Fruit fly (Drosophila melanogaster) whole organism, embryonic: Measurements from ENCODE around the gene CG14803.

Source experiments
- Abd-B ChIP-seq: fragments of 200-800 bp; sonication (Bioruptor generic); optimal IDR thresholded peaks from 2 replicates; lab custom pipeline; 2018; ENCODE audit warnings: missing biosample characterization, mild to moderate bottlenecking, missing genetic modification characterization, moderate library complexity
- B-H1 ChIP-seq: fragments of 200-800 bp; sonication (Bioruptor generic); IDR thresholded peaks from 3 replicates; pipeline ENCODE4 v1.3.6; 2022; ENCODE audit warnings: missing biosample characterization, missing genetic modification characterization
- CG10366 ChIP-seq: fragments of 200-800 bp; sonication (Bioruptor generic); IDR thresholded peaks from 2 replicates; pipeline ENCODE4 v1.3.6; 2022; ENCODE audit warnings: missing biosample characterization, missing genetic modification characterization
- CG10543 ChIP-seq: fragments of 200-800 bp; sonication (Bioruptor generic); optimal IDR thresholded peaks from 3 replicates; lab custom pipeline; 2017; ENCODE audit warnings: missing biosample characterization, mild to moderate bottlenecking, missing genetic modification characterization, moderate library complexity
- CG11456 ChIP-seq: fragments of 200-800 bp; sonication (Bioruptor generic); IDR thresholded peaks from 3 replicates; pipeline ENCODE4 v1.3.6; 2022; ENCODE audit warnings: missing biosample characterization, missing genetic modification characterization
- CG11560 ChIP-seq: fragments of 200-800 bp; sonication (Bioruptor generic); IDR thresholded peaks from 3 replicates; pipeline ENCODE4 v1.3.6; 2022; ENCODE audit warnings: missing biosample characterization, missing genetic modification characterization
- CG12236 ChIP-seq: fragments of 200-800 bp; sonication (Bioruptor generic); optimal IDR thresholded peaks from 2 replicates; lab custom pipeline; 2016; ENCODE audit warnings: missing biosample characterization, missing genetic modification characterization
- CG14050 ChIP-seq: fragments of 200-800 bp; sonication (Bioruptor generic); IDR thresholded peaks from 3 replicates; pipeline ENCODE4 v1.3.6; 2022; ENCODE audit warnings: missing biosample characterization, missing genetic modification characterization
- CG14965 ChIP-seq: fragments of 200-800 bp; sonication (Bioruptor generic); optimal IDR thresholded peaks from 2 replicates; lab custom pipeline; 2016; ENCODE audit warnings: missing biosample characterization, missing genetic modification characterization, borderline replicate concordance
- CG16863 ChIP-seq: fragments of 200-800 bp; sonication (Bioruptor generic); optimal IDR thresholded peaks from 3 replicates; lab custom pipeline; 2016; ENCODE audit warnings: missing biosample characterization, missing genetic modification characterization
- CG17359 ChIP-seq: fragments of 200-800 bp; sonication (Bioruptor generic); optimal IDR thresholded peaks from 3 replicates; lab custom pipeline; 2018; ENCODE audit warnings: missing biosample characterization, mild to moderate bottlenecking, missing genetic modification characterization, moderate library complexity
- CG18011 ChIP-seq: fragments of 200-800 bp; sonication (Bioruptor generic); optimal IDR thresholded peaks from 2 replicates; lab custom pipeline; 2017; ENCODE audit warnings: missing biosample characterization, missing genetic modification characterization, mild to moderate bottlenecking, moderate library complexity, missing genotype
- CG18476 ChIP-seq: fragments of 200-800 bp; sonication (Bioruptor generic); optimal IDR thresholded peaks from 2 replicates; lab custom pipeline; 2016; ENCODE audit warnings: missing biosample characterization, mild to moderate bottlenecking, missing genetic modification characterization
- CG2875 ChIP-seq: fragments of 200-800 bp; sonication (Bioruptor generic); optimal IDR thresholded peaks from 2 replicates; lab custom pipeline; 2017; ENCODE audit warnings: missing biosample characterization, mild to moderate bottlenecking, missing genetic modification characterization, missing genetic modification reagents
- CG4707 ChIP-seq: fragments of 200-800 bp; sonication (Bioruptor generic); optimal IDR thresholded peaks from 2 replicates; lab custom pipeline; 2018; ENCODE audit warnings: missing biosample characterization, mild to moderate bottlenecking, missing genetic modification characterization, moderate library complexity
- CG9727 ChIP-seq: fragments of 200-800 bp; sonication (Bioruptor generic); optimal IDR thresholded peaks from 3 replicates; lab custom pipeline; 2017; ENCODE audit warnings: missing biosample characterization, mild to moderate bottlenecking, missing genetic modification characterization
- CTCF ChIP-seq: fragments of 200-800 bp; sonication (Bioruptor generic); optimal IDR thresholded peaks from 2 replicates; lab custom pipeline; 2017; ENCODE audit warnings: missing biosample characterization, mild to moderate bottlenecking, missing genetic modification characterization, moderate library complexity
- Chrac-16 ChIP-seq: fragments of 200-800 bp; sonication (Bioruptor generic); optimal IDR thresholded peaks from 3 replicates; lab custom pipeline; 2016; ENCODE audit warnings: missing biosample characterization, missing genetic modification characterization
- CkIIα-i1 ChIP-seq: fragments of 200-800 bp; sonication (Bioruptor generic); IDR thresholded peaks from 2 replicates; pipeline ENCODE4 v1.3.6; 2022; ENCODE audit warnings: missing biosample characterization, missing genetic modification characterization
- Doc3 ChIP-seq: fragments of 200-800 bp; sonication (Bioruptor generic); IDR thresholded peaks from 3 replicates; pipeline ENCODE4 v1.3.6; 2022; ENCODE audit warnings: missing biosample characterization, missing genetic modification characterization; ENCODE audit not compliant: partially characterized antibody
- ERR ChIP-seq: fragments of 200-800 bp; sonication (Bioruptor generic); optimal IDR thresholded peaks from 2 replicates; lab custom pipeline; 2016; ENCODE audit warnings: missing biosample characterization, missing genetic modification characterization
- Hr3 ChIP-seq: fragments of 200-800 bp; sonication (Bioruptor generic); optimal IDR thresholded peaks from 3 replicates; lab custom pipeline; 2016; ENCODE audit warnings: missing biosample characterization, missing genetic modification characterization
- Hr78 ChIP-seq, 2 experiments: fragments of 200-800 bp in 1 of 2; fragments of >200 bp in 1 of 2; sonication (Bioruptor generic) in 1 of 2; optimal IDR thresholded peaks; 2 replicates each; lab custom pipeline; 2017 to 2019; ENCODE audit warnings: missing biosample characterization in 2 of 2, missing genetic modification characterization in 2 of 2, mild to moderate bottlenecking in 1 of 2, moderate library complexity in 1 of 2
- Mad ChIP-seq: fragments of 200-800 bp; sonication (Bioruptor generic); optimal IDR thresholded peaks from 2 replicates; lab custom pipeline; 2016; ENCODE audit warnings: missing biosample characterization, missing genetic modification characterization
- Poxn ChIP-seq: fragments of 200-800 bp; sonication (Bioruptor generic); IDR thresholded peaks from 2 replicates; pipeline ENCODE4 v1.3.6; 2022; ENCODE audit warnings: missing biosample characterization, missing genetic modification characterization
- Ravus ChIP-seq: fragments of 200-800 bp; sonication (Bioruptor generic); IDR thresholded peaks from 2 replicates; pipeline ENCODE4 v1.3.6; 2022; ENCODE audit warnings: missing biosample characterization, missing genetic modification characterization
- Rx ChIP-seq: fragments of 200-800 bp; sonication (Bioruptor generic); IDR thresholded peaks from 2 replicates; pipeline ENCODE4 v1.3.6; 2022; ENCODE audit warnings: missing biosample characterization, missing genetic modification characterization
- Scr ChIP-seq: fragments of 200-800 bp; sonication (Bioruptor generic); IDR thresholded peaks from 2 replicates; pipeline ENCODE4 v1.3.6; 2022; ENCODE audit warnings: missing biosample characterization, missing genetic modification characterization; ENCODE audit not compliant: partially characterized antibody
- Spps ChIP-seq: fragments of 200-800 bp; sonication (Bioruptor generic); optimal IDR thresholded peaks from 2 replicates; lab custom pipeline; 2018; ENCODE audit warnings: missing biosample characterization, mild to moderate bottlenecking, missing genetic modification characterization
- ara ChIP-seq: fragments of 200-800 bp; sonication (Bioruptor generic); IDR thresholded peaks from 2 replicates; pipeline ENCODE4 v1.3.6; 2022; ENCODE audit warnings: missing biosample characterization, missing genetic modification characterization
- ash1 ChIP-seq: fragments of 200-800 bp; sonication (Bioruptor generic); optimal IDR thresholded peaks from 2 replicates; lab custom pipeline; 2018; ENCODE audit warnings: missing biosample characterization, mild to moderate bottlenecking, missing genetic modification characterization
- bcd ChIP-seq: fragments of 200-800 bp; sonication (Bioruptor generic); optimal IDR thresholded peaks from 2 replicates; lab custom pipeline; 2017; ENCODE audit warnings: missing biosample characterization, mild to moderate bottlenecking, missing genetic modification characterization
- corto ChIP-seq: fragments of 200-800 bp; sonication (Bioruptor generic); optimal IDR thresholded peaks from 2 replicates; lab custom pipeline; 2016; ENCODE audit warnings: missing biosample characterization, mild to moderate bottlenecking, missing genetic modification characterization, moderate library complexity
- croc ChIP-seq: fragments of 200-800 bp; sonication (Bioruptor generic); conservative IDR thresholded peaks from 3 replicates; pipeline ENCODE4 v1.3.6; 2022; ENCODE audit warnings: missing biosample characterization, missing genetic modification characterization
- crp ChIP-seq, 2 experiments: fragments of 200-800 bp; sonication (Bioruptor generic); optimal IDR thresholded peaks; 2 replicates in 1 of 2; 3 replicates in 1 of 2; lab custom pipeline; 2017; ENCODE audit warnings: missing biosample characterization in 2 of 2, missing genetic modification characterization in 2 of 2, mild to moderate bottlenecking in 1 of 2, moderate library complexity in 1 of 2
- grn ChIP-seq: fragments of 200-800 bp; sonication (Bioruptor generic); optimal IDR thresholded peaks from 3 replicates; lab custom pipeline; 2017; ENCODE audit warnings: missing biosample characterization, missing genetic modification characterization
- hbn ChIP-seq: fragments of 200-800 bp; sonication (Bioruptor generic); IDR thresholded peaks from 2 replicates; pipeline ENCODE4 v1.3.6; 2022; ENCODE audit warnings: missing biosample characterization, missing genetic modification characterization; ENCODE audit not compliant: partially characterized antibody
- hkb ChIP-seq, 2 experiments: fragments of 200-800 bp in 1 of 2; fragments of >200 bp in 1 of 2; sonication (Bioruptor generic) in 1 of 2; IDR thresholded peaks in 1 of 2; optimal IDR thresholded peaks in 1 of 2; 2 replicates each; pipeline versions ENCODE4 v1.3.6 to Lab custom; 2017 to 2022; ENCODE audit warnings: missing biosample characterization in 1 of 2, missing genetic modification characterization in 1 of 2
- lilli ChIP-seq: fragments of 200-800 bp; sonication (Bioruptor generic); optimal IDR thresholded peaks from 3 replicates; lab custom pipeline; 2016; ENCODE audit warnings: missing biosample characterization, missing genetic modification characterization
- mirr ChIP-seq: fragments of 200-800 bp; sonication (Bioruptor generic); optimal IDR thresholded peaks from 3 replicates; lab custom pipeline; 2018; ENCODE audit warnings: missing biosample characterization, mild to moderate bottlenecking, missing genetic modification characterization
- odd ChIP-seq: fragments of 200-800 bp; sonication (Bioruptor generic); optimal IDR thresholded peaks from 2 replicates; lab custom pipeline; 2017; ENCODE audit warnings: missing biosample characterization, mild to moderate bottlenecking, missing genetic modification characterization
- onecut ChIP-seq: fragments of 200-800 bp; sonication (Bioruptor generic); IDR thresholded peaks from 2 replicates; pipeline ENCODE4 v1.3.6; 2022; ENCODE audit warnings: missing biosample characterization, missing genetic modification characterization
- otp ChIP-seq: fragments of 200-800 bp; sonication (Bioruptor generic); IDR thresholded peaks from 3 replicates; pipeline ENCODE4, ENCODE4 v1.3.6; 2022; ENCODE audit warnings: missing biosample characterization, missing genetic modification characterization
- pb ChIP-seq: fragments of 200-800 bp; sonication (Bioruptor generic); optimal IDR thresholded peaks from 3 replicates; lab custom pipeline; 2016; ENCODE audit warnings: missing biosample characterization, missing genetic modification characterization
- psq ChIP-seq: fragments of 200-800 bp; sonication (Bioruptor generic); optimal IDR thresholded peaks from 2 replicates; lab custom pipeline; 2017; ENCODE audit warnings: missing biosample characterization, missing genetic modification characterization
- repo ChIP-seq: fragments of 200-800 bp; sonication (Bioruptor generic); optimal IDR thresholded peaks from 2 replicates; lab custom pipeline; 2016; ENCODE audit warnings: missing biosample characterization, missing genetic modification characterization
- sug ChIP-seq: fragments of 200-800 bp; optimal IDR thresholded peaks from 2 replicates; lab custom pipeline; 2019; ENCODE audit warnings: missing biosample characterization, mild to moderate bottlenecking, missing genetic modification characterization, moderate library complexity
- tin ChIP-seq: fragments of 200-800 bp; sonication (Bioruptor generic); optimal IDR thresholded peaks from 3 replicates; lab custom pipeline; 2016; ENCODE audit warnings: missing biosample characterization, missing genetic modification characterization
- unc-4 ChIP-seq: fragments of 200-800 bp; sonication (Bioruptor generic); IDR thresholded peaks from 2 replicates; pipeline ENCODE4 v1.3.6; 2022; ENCODE audit warnings: missing biosample characterization, missing genetic modification characterization; ENCODE audit not compliant: partially characterized antibody
- vfl ChIP-seq: fragments of 200-800 bp; sonication (Bioruptor generic); optimal IDR thresholded peaks from 2 replicates; lab custom pipeline; 2016; ENCODE audit warnings: missing biosample characterization, missing genetic modification characterization

CG14803 gene

dm6 chrX:1849914-1850313 is 18.8 kb upstream of the CG14803 start (continued):
- TF ChIP-seq Ravus (GFP tag; lab: Robert Waterston, UW) (peak; percentile 39; the same call in 1 of the 2 replicates), ERR (GFP tag; lab: Kevin White, UChicago) (peak; percentile 73), Scr (no peak), CG4707 (peak; percentile 51), hbn (GFP tag; lab: Robert Waterston, UW) (no peak), Doc3 (GFP tag; lab: Robert Waterston, UW) (no peak), Spps (tag; lab: Kevin White, UChicago) (peak; percentile 46), otp (GFP tag; lab: Robert Waterston, UW) (no peak), Hr3 (GFP tag; lab: Kevin White, UChicago) (peak; percentile 70), CTCF (GFP tag; lab: Kevin White, UChicago) (peak; percentile 36), tin (peak; percentile 67), CG11456 (GFP tag; lab: Robert Waterston, UW) (peak; percentile 83), sug (tag; lab: Kevin White, UChicago) (peak; percentile 94), odd (GFP tag; lab: Kevin White, UChicago) (peak; percentile 74), Abd-B (GFP tag; lab: Kevin White, UChicago) (peak; percentile 84), croc (GFP tag; lab: Robert Waterston, UW) (peak; percentile 39; the same call in 1 of the 3 replicates), Poxn (peak; percentile 66; the same call in 1 of the 2 replicates), Chrac-16 (GFP tag; lab: Kevin White, UChicago) (peak; percentile 74), CG14050 (peak; percentile 61; the same call in 2 of the 3 replicates), CG2875 (GFP tag; lab: Kevin White, UChicago) (peak; percentile 25), pb (GFP tag; lab: Kevin White, UChicago) (peak; percentile 23), CG14965 (GFP tag; lab: Kevin White, UChicago) (no peak), ara (GFP tag; lab: Robert Waterston, UW) (peak; percentile 56; the same call in 1 of the 2 replicates), Rx (GFP tag; lab: Robert Waterston, UW) (peak; percentile 27; the same call in 1 of the 2 replicates), CG9727 (GFP tag; lab: Kevin White, UChicago) (peak; percentile 92), hkb (optimal IDR thresholded peaks at IDR 0.05; lab: Kevin White, UChicago) (no peak), hkb (GFP tag; IDR thresholded peaks at IDR 0.05; lab: Robert Waterston, UW) (peak; percentile 84), B-H1 (GFP tag; lab: Robert Waterston, UW) (peak; percentile 31; the same call in 1 of the 3 replicates), CG16863 (GFP tag; lab: Kevin White, UChicago) (peak; percentile 62), CG12236 (GFP tag; lab: Kevin White, UChicago) (peak; percentile 42), mirr (peak; percentile 82), grn (GFP tag; lab: Kevin White, UChicago) (peak; percentile 50), bcd (peak; percentile 86), unc-4 (GFP tag; lab: Robert Waterston, UW) (no peak), psq (GFP tag; lab: Kevin White, UChicago) (peak; percentile 20), CkIIα-i1 (GFP tag; lab: Robert Waterston, UW) (no peak), CG18011 (GFP tag; lab: Kevin White, UChicago) (peak; percentile 71), CG10543 (GFP tag; lab: Kevin White, UChicago) (peak; percentile 91), crp (GFP tag; optimal IDR thresholded peaks at IDR 0.05; lab: Kevin White, UChicago) (peak in 1 of 2 experiments; percentile 20), CG10366 (GFP tag; lab: Robert Waterston, UW) (peak; percentile 76), Mad (GFP tag; lab: Kevin White, UChicago) (peak; percentile 49), repo (GFP tag; lab: Kevin White, UChicago) (peak; percentile 62), ash1 (GFP tag; lab: Kevin White, UChicago) (peak; percentile 46), onecut (GFP tag; lab: Robert Waterston, UW) (peak; percentile 49; the same call in 1 of the 2 replicates), CG17359 (peak; percentile 87), CG11560 (tag; lab: Robert Waterston, UW) (0 out of 3 replicates have a peak, but pooled peaks have one; percentile 58), Hr78 (GFP tag; optimal IDR thresholded peaks at IDR 0.05; lab: Kevin White, UChicago) (peak in 1 of 2 experiments; percentile 58), corto (peak; percentile 26), CG18476 (GFP tag; lab: Kevin White, UChicago) (peak; percentile 82), lilli (GFP tag; lab: Kevin White, UChicago) (peak; percentile 92), vfl (peak; percentile 77)
